Worm (Caenorhabditis elegans): ENCODE measurements around the gene F18E3.11.

F18E3.11 gene

ce11 chrV:7417018-7417716, 3.9 kb downstream of the F18E3.11 start, which contains the start of gene srw-67:
Gene srw-67, plus strand, starts transcription at chrV:7417660.
- TF ChIP-seq ceh-36 (tag; optimal IDR thresholded peaks at IDR 0.05) (no peak), ceh-13 (GFP tag; optimal IDR thresholded peaks at IDR 0.05) (no peak), B0310.2 (tag; optimal IDR thresholded peaks at IDR 0.05) (no peak), hmg-4 (GFP tag; optimal IDR thresholded peaks at IDR 0.05) (no peak), tbx-37 (GFP tag; conservative IDR thresholded peaks at IDR 0.05) (no peak), hmbx-1 (tag; optimal IDR thresholded peaks at IDR 0.05) (no peak), ama-1 (optimal IDR thresholded peaks at IDR 0.05) (no peak), F13C5.2 (tag; optimal IDR thresholded peaks at IDR 0.05) (no peak), scrt-1 (GFP tag; IDR thresholded peaks at IDR 0.05) (no peak), sea-1 (GFP tag; conservative IDR thresholded peaks at IDR 0.05) (no peak), tbx-11 (GFP tag; IDR thresholded peaks at IDR 0.05) (no peak)

- TF ChIP-seq sea-1 (GFP tag; conservative IDR thresholded peaks at IDR 0.05) (no peak), tbx-37 (GFP tag; conservative IDR thresholded peaks at IDR 0.05) (no peak), pes-1 (GFP tag; IDR thresholded peaks at IDR 0.05) (no peak), hmg-4 (GFP tag; optimal IDR thresholded peaks at IDR 0.05) (no peak), hnd-1 (tag; optimal IDR thresholded peaks at IDR 0.05) (no peak), tra-4 (tag; optimal IDR thresholded peaks at IDR 0.05) (no peak), ets-7 (tag; optimal IDR thresholded peaks at IDR 0.05) (no peak)
These were observed 6.9 kb downstream of the F18E3.11 start, which contains the start of gene srxa-4 for ce11 chrV:7420162-7420561. Gene srxa-4, plus strand, starts transcription at chrV:7420462.

- TF ChIP-seq pes-1 (GFP tag; IDR thresholded peaks at IDR 0.05) (no peak), B0310.2 (tag; optimal IDR thresholded peaks at IDR 0.05) (no peak), flt-1 (GFP tag; IDR thresholded peaks at IDR 0.05) (no peak), hnd-1 (tag; optimal IDR thresholded peaks at IDR 0.05) (no peak), scrt-1 (GFP tag; IDR thresholded peaks at IDR 0.05) (no peak), aly-1 (tag; optimal IDR thresholded peaks at IDR 0.05) (no peak), tbx-11 (GFP tag; IDR thresholded peaks at IDR 0.05) (no peak), ama-1 (optimal IDR thresholded peaks at IDR 0.05) (no peak), ceh-13 (GFP tag; optimal IDR thresholded peaks at IDR 0.05) (no peak), tra-4 (tag; optimal IDR thresholded peaks at IDR 0.05) (no peak), ets-7 (tag; optimal IDR thresholded peaks at IDR 0.05) (no peak), sea-1 (GFP tag; conservative IDR thresholded peaks at IDR 0.05) (no peak), F13C5.2 (tag; optimal IDR thresholded peaks at IDR 0.05) (no peak), ceh-36 (tag; optimal IDR thresholded peaks at IDR 0.05) (no peak), hmg-4 (GFP tag; optimal IDR thresholded peaks at IDR 0.05) (no peak), hmbx-1 (tag; optimal IDR thresholded peaks at IDR 0.05) (no peak)
These were observed 11.1 kb downstream of the F18E3.11 start, which contains the start of gene F18E3.10 for ce11 chrV:7424336-7424735. Gene F18E3.10, minus strand, starts transcription at chrV:7424436.

ce11 chrV:7426594-7426993, 13.3 kb downstream of the F18E3.11 start, which contains the start of gene srw-68:
Gene srw-68, minus strand, starts transcription at chrV:7426694.
- TF ChIP-seq hmbx-1 (tag; optimal IDR thresholded peaks at IDR 0.05) (no peak), sea-1 (GFP tag; conservative IDR thresholded peaks at IDR 0.05) (no peak), pes-1 (GFP tag; IDR thresholded peaks at IDR 0.05) (no peak), aly-1 (tag; optimal IDR thresholded peaks at IDR 0.05) (no peak), ceh-13 (GFP tag; optimal IDR thresholded peaks at IDR 0.05) (no peak), tra-4 (tag; optimal IDR thresholded peaks at IDR 0.05) (no peak), ama-1 (optimal IDR thresholded peaks at IDR 0.05) (no peak), tbx-37 (GFP tag; conservative IDR thresholded peaks at IDR 0.05) (no peak)

ce11 chrV:7428880-7429279, 15.6 kb downstream of the F18E3.11 start, which contains the start of gene srw-69:
Gene srw-69, minus strand, starts transcription at chrV:7428980.
- no peak for TF ChIP-seq pes-1 (GFP tag; IDR thresholded peaks at IDR 0.05)
- TF ChIP-seq hmg-4 (GFP tag; optimal IDR thresholded peaks at IDR 0.05) = no peak
- no peak for TF ChIP-seq flt-1 (GFP tag; IDR thresholded peaks at IDR 0.05)
- no peak for TF ChIP-seq F13C5.2 (tag; optimal IDR thresholded peaks at IDR 0.05)

ce11 chrV:7431016-7431415, 17.7 kb downstream of the F18E3.11 start, which contains the start of gene srw-71:
Gene srw-71, minus strand, starts transcription at chrV:7431116.
- no peak for TF ChIP-seq ceh-36 (tag; optimal IDR thresholded peaks at IDR 0.05)
- TF ChIP-seq F13C5.2 (tag; optimal IDR thresholded peaks at IDR 0.05) = no peak
- TF ChIP-seq ceh-13 (GFP tag; optimal IDR thresholded peaks at IDR 0.05) = no peak
- TF ChIP-seq scrt-1 (GFP tag; IDR thresholded peaks at IDR 0.05) = no peak
- TF ChIP-seq tbx-11 (GFP tag; IDR thresholded peaks at IDR 0.05) = no peak
- TF ChIP-seq ets-7 (tag; optimal IDR thresholded peaks at IDR 0.05) = no peak
- no peak for TF ChIP-seq pes-1 (GFP tag; IDR thresholded peaks at IDR 0.05)
- TF ChIP-seq sea-1 (GFP tag; conservative IDR thresholded peaks at IDR 0.05) = no peak
- TF ChIP-seq ama-1 (optimal IDR thresholded peaks at IDR 0.05) = no peak
- TF ChIP-seq hnd-1 (tag; optimal IDR thresholded peaks at IDR 0.05) = no peak
- no peak for TF ChIP-seq aly-1 (tag; optimal IDR thresholded peaks at IDR 0.05)
- no peak for TF ChIP-seq flt-1 (GFP tag; IDR thresholded peaks at IDR 0.05)
- TF ChIP-seq hmg-4 (GFP tag; optimal IDR thresholded peaks at IDR 0.05) = no peak
- TF ChIP-seq tbx-37 (GFP tag; conservative IDR thresholded peaks at IDR 0.05) = no peak
- no peak for TF ChIP-seq B0310.2 (tag; optimal IDR thresholded peaks at IDR 0.05)
- no peak for TF ChIP-seq tra-4 (tag; optimal IDR thresholded peaks at IDR 0.05)
- TF ChIP-seq hmbx-1 (tag; optimal IDR thresholded peaks at IDR 0.05) = no peak

ce11 chrV:7432441-7433146, 19.3 kb downstream of the F18E3.11 start:
- no peak for TF ChIP-seq B0310.2 (tag; optimal IDR thresholded peaks at IDR 0.05)
